Fruit fly (Drosophila melanogaster) whole organism, adult: Measurements from ENCODE around the gene CG32625.

Source experiments
- CG12768 ChIP-seq: fragments of 200-800 bp; sonication (Bioruptor generic); optimal IDR thresholded peaks from 2 replicates; lab custom pipeline; 2017; ENCODE audit warnings: missing biosample characterization, missing genetic modification characterization, mild to moderate bottlenecking, moderate library complexity, missing genetic modification reagents
- kay ChIP-seq: fragments of 200-800 bp; sonication (Bioruptor generic); peaks from one replicate; lab custom pipeline; 2016; ENCODE audit warnings: missing biosample characterization, missing genetic modification characterization, borderline replicate concordance

dm6 chrX:13770768-13771167 is 14.1 kb upstream of the CG32625 start:
- TF ChIP-seq CG12768, result no peak
- TF ChIP-seq kay, result no peak
